Fruit fly (Drosophila melanogaster): ENCODE data around the gene CG13731.

Gene CG13731

DNA sequence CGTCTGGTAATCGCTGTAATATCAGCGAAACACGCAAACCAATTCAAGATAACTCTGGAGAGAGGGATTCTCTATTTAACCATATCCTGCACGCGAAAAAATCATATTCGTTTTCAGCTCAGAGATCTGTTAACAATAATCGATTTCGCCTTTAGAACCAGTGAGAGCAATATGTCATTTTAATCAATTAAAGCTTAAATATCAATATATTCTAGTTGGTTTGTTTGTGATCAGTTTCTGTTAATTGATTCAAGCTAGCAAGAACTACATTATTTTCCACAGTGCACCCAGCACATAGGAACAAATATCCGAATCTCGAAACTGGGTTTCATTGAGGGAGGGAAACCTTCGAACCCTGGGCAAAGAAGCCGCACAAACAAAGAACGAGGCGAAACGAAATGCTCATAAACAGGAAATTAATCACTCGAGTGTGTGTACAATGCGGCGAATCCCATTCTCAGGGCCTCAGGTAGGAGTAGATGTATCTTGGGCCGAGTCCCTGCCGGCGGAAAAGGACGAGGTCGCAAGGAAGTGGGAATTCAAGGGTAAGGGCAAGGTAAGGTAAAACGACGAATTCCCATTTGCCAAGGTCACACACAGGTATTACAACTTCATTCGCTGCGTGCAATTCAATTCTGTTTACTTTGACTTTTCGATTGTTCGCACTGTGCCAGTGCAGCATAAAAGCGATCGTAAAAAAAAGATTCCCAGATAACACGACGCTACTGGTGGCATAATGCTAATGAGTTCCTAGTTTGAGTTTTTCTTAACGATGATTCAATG, 27.4 kb upstream of the CG13731 start (continued):
- TF ChIP-seq CG7839 (tag; optimal IDR thresholded peaks at IDR 0.05) (peak; percentile 42), Atf6 (GFP tag; IDR thresholded peaks at IDR 0.05) (no peak), CG17359 (tag; optimal IDR thresholded peaks at IDR 0.05) (no peak), prd (optimal IDR thresholded peaks at IDR 0.05) (no peak), prd (GFP tag; IDR thresholded peaks at IDR 0.05) (peak; percentile 85), CHES-1-like (GFP tag; optimal IDR thresholded peaks at IDR 0.05) (peak; percentile 23), grn (GFP tag; optimal IDR thresholded peaks at IDR 0.05) (no peak), slp2 (GFP tag; optimal IDR thresholded peaks at IDR 0.05) (peak; percentile 7), sens (GFP tag) (peak; percentile 96), CG6254 (GFP tag; optimal IDR thresholded peaks at IDR 0.05) (peak; percentile 35), CG10979 (tag; optimal IDR thresholded peaks at IDR 0.05) (peak; percentile 83), Nf-YB (GFP tag; optimal IDR thresholded peaks at IDR 0.05) (peak; percentile 28), HLH4C (GFP tag; IDR thresholded peaks at IDR 0.05; ENCODE audit: partially characterized antibody) (no peak), Mad (GFP tag; optimal IDR thresholded peaks at IDR 0.05) (peak; percentile 15), CG1603 (tag; optimal IDR thresholded peaks at IDR 0.05) (peak; percentile 78), fd102C (GFP tag; optimal IDR thresholded peaks at IDR 0.05) (peak; percentile 96), gro (GFP tag; optimal IDR thresholded peaks at IDR 0.05) (no peak), CG18619 (GFP tag; optimal IDR thresholded peaks at IDR 0.05) (peak; percentile 12), Pdp1 (GFP tag; optimal IDR thresholded peaks at IDR 0.05) (peak; percentile 23 to 49), zen (tag; optimal IDR thresholded peaks at IDR 0.05) (peak; percentile 96), Dip2 (GFP tag; IDR thresholded peaks at IDR 0.05) (no peak), CG8924 (tag; optimal IDR thresholded peaks at IDR 0.05) (peak; percentile 78), crc (GFP tag; optimal IDR thresholded peaks at IDR 0.05) (peak; percentile 39), Ptx1 (GFP tag; IDR thresholded peaks at IDR 0.05) (0 out of 2 replicates have a peak, but pooled peaks have one; percentile 27), cad (GFP tag; optimal IDR thresholded peaks at IDR 0.05) (peak; percentile 77), gce (GFP tag; IDR thresholded peaks at IDR 0.05) (no peak), ind (GFP tag; optimal IDR thresholded peaks at IDR 0.05) (peak; percentile 13), B-H2 (GFP tag; optimal IDR thresholded peaks at IDR 0.05) (no peak), CG10431 (GFP tag; optimal IDR thresholded peaks at IDR 0.05) (no peak), twi (tag; optimal IDR thresholded peaks at IDR 0.05) (peak; percentile 49), CG2202 (tag; optimal IDR thresholded peaks at IDR 0.05) (peak; percentile 69), ftz-f1 (GFP tag; optimal IDR thresholded peaks at IDR 0.05) (no peak), Elba2 (GFP tag; optimal IDR thresholded peaks at IDR 0.05) (peak; percentile 83), tio (GFP tag; optimal IDR thresholded peaks at IDR 0.05) (peak; percentile 41), CG11696 (GFP tag; IDR thresholded peaks at IDR 0.05) (no peak), phol (tag; optimal IDR thresholded peaks at IDR 0.05) (peak; percentile 66), wek (GFP tag; optimal IDR thresholded peaks at IDR 0.05) (no peak), Oaz (GFP tag; IDR thresholded peaks at IDR 0.05) (no peak), grau (tag; optimal IDR thresholded peaks at IDR 0.05) (peak; percentile 58), cwo (GFP tag; optimal IDR thresholded peaks at IDR 0.05) (no peak), CG1792 (GFP tag; optimal IDR thresholded peaks at IDR 0.05) (no peak), Xbp1 (GFP tag; optimal IDR thresholded peaks at IDR 0.05) (peak; percentile 29)
